Fruit fly (Drosophila melanogaster) whole organism, embryonic: ENCODE data around the gene LSm7.

Source experiments
- CG15073 ChIP-seq: fragments of 200-800 bp; sonication (Bioruptor generic); optimal IDR thresholded peaks from 2 replicates; lab custom pipeline; 2016; ENCODE audit warnings: missing biosample characterization, missing genetic modification characterization
- CG2129 ChIP-seq: fragments of 200-800 bp; sonication (Bioruptor generic); IDR thresholded peaks from 2 replicates; pipeline ENCODE4 v1.3.6; 2022; ENCODE audit warnings: missing biosample characterization, missing genetic modification characterization; ENCODE audit not compliant: partially characterized antibody
- Elba2 ChIP-seq: fragments of 200-800 bp; sonication (Bioruptor generic); optimal IDR thresholded peaks from 3 replicates; lab custom pipeline; 2016; ENCODE audit warnings: missing biosample characterization, missing genetic modification characterization
- Gug ChIP-seq: fragments of 200-800 bp; sonication (Bioruptor generic); IDR thresholded peaks from 4 replicates; pipeline ENCODE4 v1.3.6; 2022; ENCODE audit warnings: missing biosample characterization, missing genetic modification characterization
- ara ChIP-seq: fragments of 200-800 bp; sonication (Bioruptor generic); IDR thresholded peaks from 2 replicates; pipeline ENCODE4 v1.3.6; 2022; ENCODE audit warnings: missing biosample characterization, missing genetic modification characterization
- peb ChIP-seq: fragments of 200-800 bp; sonication (Bioruptor generic); IDR thresholded peaks from 2 replicates; pipeline ENCODE4 v1.3.6; 2022; ENCODE audit warnings: missing biosample characterization, missing genetic modification characterization

DNA sequence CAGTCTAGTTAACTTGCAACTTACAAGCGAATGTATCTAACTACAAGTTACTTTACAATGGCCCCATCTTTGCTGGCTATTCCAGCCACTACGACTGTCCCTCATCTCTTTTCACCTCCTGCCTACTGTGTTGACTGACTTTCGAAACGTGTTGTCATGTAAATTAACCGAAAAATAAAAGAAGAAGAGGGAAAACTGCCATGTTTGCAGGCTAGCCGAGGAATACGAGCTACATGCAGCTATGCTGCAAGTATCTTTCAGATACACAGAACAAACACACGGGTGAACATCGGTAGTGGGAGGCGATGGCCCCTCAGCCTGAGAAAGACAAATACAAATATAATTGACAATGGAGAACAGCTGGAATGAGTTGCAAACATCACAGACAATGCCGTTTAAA is 32.2 kb downstream of the LSm7 start:
- TF ChIP-seq Elba2 (GFP tag; lab: Kevin White, UChicago), result no peak
- no peak for TF ChIP-seq ara (GFP tag; lab: Robert Waterston, UW)
- TF ChIP-seq CG15073 (GFP tag; lab: Kevin White, UChicago), result no peak
- no peak for TF ChIP-seq CG2129
- TF ChIP-seq Gug (GFP tag; lab: Robert Waterston, UW), result no peak
- no peak for TF ChIP-seq peb (GFP tag; lab: Robert Waterston, UW)
